Fruit fly (Drosophila melanogaster): ENCODE results near the gene CG3223.
A peak's percentile ranks its signal among the peaks of the same experiment; 100 is the strongest.

Gene CG3223

dm6 chr3R:8030151-8030899, 21.1 kb downstream of the CG3223 start, which contains the start of the genes CG10903 and CG2747 (continued):
- TF ChIP-seq psq (GFP tag; optimal IDR thresholded peaks at IDR 0.05) (no peak), CG6254 (GFP tag; optimal IDR thresholded peaks at IDR 0.05) (no peak), CG10654 (GFP tag; optimal IDR thresholded peaks at IDR 0.05) (no peak), usp (GFP tag; optimal IDR thresholded peaks at IDR 0.05) (no peak), Atf6 (GFP tag; IDR thresholded peaks at IDR 0.05) (no peak), fu2 (GFP tag; optimal IDR thresholded peaks at IDR 0.05) (no peak), CG4617 (GFP tag; optimal IDR thresholded peaks at IDR 0.05; ENCODE audit: borderline replicate concordance) (peak; percentile 76), pnt (GFP tag; optimal IDR thresholded peaks at IDR 0.05) (no peak), CG6765 (GFP tag; optimal IDR thresholded peaks at IDR 0.05) (no peak), Hr3 (GFP tag; optimal IDR thresholded peaks at IDR 0.05) (no peak), Hsf (GFP tag; optimal IDR thresholded peaks at IDR 0.05) (no peak), CG4360 (GFP tag; IDR thresholded peaks at IDR 0.05) (peak; percentile 74), hkb (optimal IDR thresholded peaks at IDR 0.05) (no peak), hkb (GFP tag; IDR thresholded peaks at IDR 0.05) (no peak), Atf3 (GFP tag; optimal IDR thresholded peaks at IDR 0.05) (no peak), CG14667 (GFP tag; IDR thresholded peaks at IDR 0.05) (no peak), Dfd (GFP tag; optimal IDR thresholded peaks at IDR 0.05) (no peak), HmgD (GFP tag; optimal IDR thresholded peaks at IDR 0.05) (no peak), HLH3B (GFP tag; IDR thresholded peaks at IDR 0.05) (no peak), CG30403 (GFP tag; optimal IDR thresholded peaks at IDR 0.05) (no peak), CG9215 (GFP tag; IDR thresholded peaks at IDR 0.05) (no peak), TFAM (GFP tag; optimal IDR thresholded peaks at IDR 0.05) (no peak), CG10959 (GFP tag; IDR thresholded peaks at IDR 0.05) (no peak), CG1602 (GFP tag; optimal IDR thresholded peaks at IDR 0.05) (no peak), gcm (GFP tag; optimal IDR thresholded peaks at IDR 0.05) (no peak), CkIIα-i1 (GFP tag; IDR thresholded peaks at IDR 0.05) (no peak), Hey (tag; optimal IDR thresholded peaks at IDR 0.05) (no peak), klu (GFP tag; IDR thresholded peaks at IDR 0.05) (peak; percentile 40; the same call in 1 of the 2 replicates), tup (GFP tag; optimal IDR thresholded peaks at IDR 0.05) (no peak), bcd (GFP tag; optimal IDR thresholded peaks at IDR 0.05) (no peak), CG3407 (GFP tag; optimal IDR thresholded peaks at IDR 0.05) (no peak), CG10321 (GFP tag; IDR thresholded peaks at IDR 0.05) (no peak), Dip2 (GFP tag; IDR thresholded peaks at IDR 0.05) (no peak), CG1792 (GFP tag; optimal IDR thresholded peaks at IDR 0.05) (no peak), H15 (GFP tag; IDR thresholded peaks at IDR 0.05) (no peak), CG15073 (GFP tag; optimal IDR thresholded peaks at IDR 0.05) (no peak), CG1832 (GFP tag; optimal IDR thresholded peaks at IDR 0.05) (no peak), CG11504 (tag; optimal IDR thresholded peaks at IDR 0.05) (no peak), dmrt11E (tag; optimal IDR thresholded peaks at IDR 0.05) (no peak), Dp (GFP tag; optimal IDR thresholded peaks at IDR 0.05) (peak; percentile 0), HLHmδ (GFP tag; optimal IDR thresholded peaks at IDR 0.05) (no peak), zf30C (GFP tag; optimal IDR thresholded peaks at IDR 0.05) (no peak), so (GFP tag; IDR thresholded peaks at IDR 0.05) (no peak), odd (GFP tag; optimal IDR thresholded peaks at IDR 0.05) (no peak), salm (tag; optimal IDR thresholded peaks at IDR 0.05) (no peak), mld (GFP tag; IDR thresholded peaks at IDR 0.05; ENCODE audit: partially characterized antibody) (no peak; the same call in 2 of the 3 replicates), sug (tag; optimal IDR thresholded peaks at IDR 0.05) (peak; percentile 70), CG12219 (GFP tag; optimal IDR thresholded peaks at IDR 0.05) (no peak), rib (GFP tag; IDR thresholded peaks at IDR 0.05) (no peak), CG16863 (GFP tag; optimal IDR thresholded peaks at IDR 0.05) (no peak), CG12299 (tag; optimal IDR thresholded peaks at IDR 0.05) (no peak), Gsc (GFP tag; IDR thresholded peaks at IDR 0.05) (no peak)
